Fruit fly (Drosophila melanogaster) whole organism, embryonic: Measurements from ENCODE around the gene CG15330.

Experiments
- Bgb ChIP-seq: fragments of 200-800 bp; sonication (Bioruptor generic); IDR thresholded peaks from 2 replicates; pipeline ENCODE4 v1.3.6; 2022; ENCODE audit warnings: missing biosample characterization, missing genetic modification characterization; ENCODE audit not compliant: partially characterized antibody
- CG11695 ChIP-seq: fragments of 200-800 bp; sonication (Bioruptor generic); IDR thresholded peaks from 3 replicates; pipeline ENCODE4 v1.3.6; 2022; ENCODE audit warnings: missing biosample characterization, missing genetic modification characterization
- CG14050 ChIP-seq: fragments of 200-800 bp; sonication (Bioruptor generic); IDR thresholded peaks from 3 replicates; pipeline ENCODE4 v1.3.6; 2022; ENCODE audit warnings: missing biosample characterization, missing genetic modification characterization
- CG14667 ChIP-seq: fragments of 200-800 bp; sonication (Bioruptor generic); IDR thresholded peaks from 2 replicates; pipeline ENCODE4 v1.3.6; 2022; ENCODE audit warnings: missing biosample characterization, missing genetic modification characterization
- CG14710 ChIP-seq: fragments of 200-800 bp; sonication (Bioruptor generic); optimal IDR thresholded peaks from 3 replicates; lab custom pipeline; 2019; ENCODE audit warnings: missing biosample characterization, mild to moderate bottlenecking, missing genetic modification characterization, moderate library complexity
- CG15479 ChIP-seq: fragments of 200-800 bp; sonication (Bioruptor generic); optimal IDR thresholded peaks from 3 replicates; lab custom pipeline; 2019; ENCODE audit warnings: missing biosample characterization, mild to moderate bottlenecking, missing genetic modification characterization, moderate library complexity
- CG17186 ChIP-seq: fragments of 200-800 bp; sonication (Bioruptor generic); optimal IDR thresholded peaks from 3 replicates; lab custom pipeline; 2017; ENCODE audit warnings: missing biosample characterization, missing genetic modification reagents, missing genetic modification characterization
- CG17829 ChIP-seq: fragments of 200-800 bp; optimal IDR thresholded peaks from 2 replicates; lab custom pipeline; 2019; ENCODE audit warnings: missing biosample characterization, mild to moderate bottlenecking, missing genetic modification characterization, moderate library complexity
- CG2678 ChIP-seq: fragments of 200-800 bp; sonication (Bioruptor generic); optimal IDR thresholded peaks from 3 replicates; lab custom pipeline; 2019; ENCODE audit warnings: missing biosample characterization, mild to moderate bottlenecking, missing genetic modification characterization, moderate library complexity
- CG32532 ChIP-seq: fragments of 200-800 bp; sonication (Bioruptor generic); IDR thresholded peaks from 2 replicates; pipeline ENCODE4 v1.3.6; 2022; ENCODE audit warnings: missing biosample characterization, missing genetic modification characterization
- CG32772 ChIP-seq: fragments of 200-800 bp; sonication (Bioruptor generic); IDR thresholded peaks from 2 replicates; pipeline ENCODE4 v1.3.6; 2022; ENCODE audit warnings: missing biosample characterization, missing genetic modification characterization
- CG3281 ChIP-seq: fragments of 200-800 bp; sonication (Bioruptor generic); optimal IDR thresholded peaks from 3 replicates; lab custom pipeline; 2017; ENCODE audit warnings: missing biosample characterization, mild to moderate bottlenecking, missing genetic modification characterization
- CG34224 ChIP-seq: fragments of 200-800 bp; sonication (Bioruptor generic); IDR thresholded peaks from 3 replicates; pipeline ENCODE4 v1.3.6; 2022; ENCODE audit warnings: missing biosample characterization, missing genetic modification characterization; ENCODE audit not compliant: partially characterized antibody
- CG34376 ChIP-seq: fragments of 200-800 bp; sonication (Bioruptor generic); optimal IDR thresholded peaks from 2 replicates; lab custom pipeline; 2018; ENCODE audit warnings: missing biosample characterization, mild to moderate bottlenecking, missing genetic modification characterization
- CG6654 ChIP-seq: fragments of 200-800 bp; sonication (Bioruptor generic); optimal IDR thresholded peaks from 2 replicates; lab custom pipeline; 2017; ENCODE audit warnings: missing biosample characterization, mild to moderate bottlenecking, missing genetic modification characterization
- CG7839 ChIP-seq: fragments of 200-800 bp; sonication (Bioruptor generic); optimal IDR thresholded peaks from 3 replicates; lab custom pipeline; 2018; ENCODE audit warnings: missing biosample characterization, mild to moderate bottlenecking, missing genetic modification characterization, moderate library complexity
- CG8944 ChIP-seq: fragments of 200-800 bp; sonication (Bioruptor generic); optimal IDR thresholded peaks from 3 replicates; lab custom pipeline; 2016; ENCODE audit warnings: missing biosample characterization, missing genetic modification characterization
- CG9727 ChIP-seq: fragments of 200-800 bp; sonication (Bioruptor generic); optimal IDR thresholded peaks from 3 replicates; lab custom pipeline; 2017; ENCODE audit warnings: missing biosample characterization, mild to moderate bottlenecking, missing genetic modification characterization
- CoRest ChIP-seq: fragments of 200-800 bp; sonication (Bioruptor generic); optimal IDR thresholded peaks from 3 replicates; lab custom pipeline; 2018; ENCODE audit warnings: missing biosample characterization, mild to moderate bottlenecking, missing genetic modification characterization, moderate library complexity
- Dbx ChIP-seq: fragments of 200-800 bp; sonication (Bioruptor generic); IDR thresholded peaks from 3 replicates; pipeline ENCODE4 v1.3.6; 2022; ENCODE audit warnings: missing biosample characterization, missing genetic modification characterization
- E2f2 ChIP-seq: fragments of 200-800 bp; sonication (Bioruptor generic); IDR thresholded peaks from 2 replicates; pipeline ENCODE4 v1.3.6; 2022; ENCODE audit warnings: missing biosample characterization, missing genetic modification characterization
- Fer2 ChIP-seq: fragments of 200-800 bp; sonication (Bioruptor generic); optimal IDR thresholded peaks from 2 replicates; lab custom pipeline; 2018; ENCODE audit warnings: missing biosample characterization, mild to moderate bottlenecking, missing genetic modification characterization, moderate library complexity
- HHEX ChIP-seq: fragments of 200-800 bp; sonication (Bioruptor generic); optimal IDR thresholded peaks from 3 replicates; lab custom pipeline; 2017; ENCODE audit warnings: missing biosample characterization, mild to moderate bottlenecking, missing genetic modification characterization, missing genetic modification reagents
- Hr51 ChIP-seq, 2 experiments: fragments of 200-800 bp; sonication (Bioruptor generic); optimal IDR thresholded peaks; 2 replicates in 1 of 2; 3 replicates in 1 of 2; lab custom pipeline; 2016 to 2018; ENCODE audit warnings: missing biosample characterization in 2 of 2, missing genetic modification characterization in 2 of 2, mild to moderate bottlenecking in 1 of 2, moderate library complexity in 1 of 2
- Kr ChIP-seq: fragments of 200-800 bp; sonication (Bioruptor generic); optimal IDR thresholded peaks from 2 replicates; lab custom pipeline; 2017; ENCODE audit warnings: missing biosample characterization, mild to moderate bottlenecking, missing genetic modification characterization
- MBD-R2 ChIP-seq: fragments of 200-800 bp; sonication (Bioruptor generic); IDR thresholded peaks from 2 replicates; pipeline ENCODE4 v1.3.6; 2022; ENCODE audit warnings: missing biosample characterization, missing genetic modification characterization
- Mes4 ChIP-seq: fragments of 200-800 bp; sonication (Bioruptor generic); optimal IDR thresholded peaks from 2 replicates; lab custom pipeline; 2016; ENCODE audit warnings: missing biosample characterization, missing genetic modification characterization
- Neu2 ChIP-seq: fragments of 200-800 bp; sonication (Bioruptor generic); optimal IDR thresholded peaks from 3 replicates; lab custom pipeline; 2016; ENCODE audit warnings: missing biosample characterization, missing genetic modification characterization, borderline replicate concordance
- Nf-YA ChIP-seq: fragments of 200-800 bp; sonication (Bioruptor generic); IDR thresholded peaks from 2 replicates; pipeline ENCODE4 v1.3.6; 2022; ENCODE audit warnings: missing biosample characterization, missing genetic modification characterization
- Ptx1 ChIP-seq: fragments of 200-800 bp; sonication (Bioruptor generic); IDR thresholded peaks from 2 replicates; pipeline ENCODE4 v1.3.6; 2022; ENCODE audit warnings: missing biosample characterization, missing genetic modification characterization
- Sry-β ChIP-seq: fragments of 200-800 bp; sonication (Bioruptor generic); optimal IDR thresholded peaks from 2 replicates; lab custom pipeline; 2018; ENCODE audit warnings: missing biosample characterization, mild to moderate bottlenecking, missing genetic modification characterization, moderate library complexity
- ato ChIP-seq: fragments of 200-800 bp; sonication (Bioruptor generic); IDR thresholded peaks from 2 replicates; pipeline ENCODE4 v1.3.6; 2022; ENCODE audit warnings: missing biosample characterization, missing genetic modification characterization; ENCODE audit not compliant: partially characterized antibody
- crc ChIP-seq: fragments of 200-800 bp; sonication (Bioruptor generic); optimal IDR thresholded peaks from 2 replicates; lab custom pipeline; 2016; ENCODE audit warnings: missing biosample characterization, missing genetic modification characterization
- crol ChIP-seq: fragments of 200-800 bp; sonication (Bioruptor generic); IDR thresholded peaks from 2 replicates; pipeline ENCODE4 v1.3.6; 2022; ENCODE audit warnings: missing biosample characterization, missing genetic modification characterization
- disco-r ChIP-seq: fragments of 200-800 bp; sonication (Bioruptor generic); optimal IDR thresholded peaks from 2 replicates; lab custom pipeline; 2016; ENCODE audit warnings: missing biosample characterization, missing genetic modification characterization
- dmrt11E ChIP-seq: fragments of 200-800 bp; sonication (Bioruptor generic); optimal IDR thresholded peaks from 3 replicates; lab custom pipeline; 2018; ENCODE audit warnings: missing biosample characterization, mild to moderate bottlenecking, missing genetic modification characterization, moderate library complexity
- exex ChIP-seq: fragments of 200-800 bp; sonication (Bioruptor generic); optimal IDR thresholded peaks from 4 replicates; lab custom pipeline; 2018; ENCODE audit warnings: missing biosample characterization, mild to moderate bottlenecking, missing genetic modification characterization, moderate library complexity
- gem ChIP-seq: fragments of 200-800 bp; sonication (Bioruptor generic); optimal IDR thresholded peaks from 2 replicates; lab custom pipeline; 2019; ENCODE audit warnings: missing biosample characterization, mild to moderate bottlenecking, missing genetic modification characterization, moderate library complexity
- gt ChIP-seq: fragments of 200-800 bp; sonication (Bioruptor generic); IDR thresholded peaks from 2 replicates; pipeline ENCODE4 v1.3.6; 2022; ENCODE audit warnings: missing biosample characterization, missing genetic modification characterization
- inv ChIP-seq: fragments of 200-800 bp; sonication (Bioruptor generic); IDR thresholded peaks from 2 replicates; pipeline ENCODE4 v1.3.6; 2022; ENCODE audit warnings: missing biosample characterization, missing genetic modification characterization; ENCODE audit not compliant: partially characterized antibody
- lab ChIP-seq: fragments of 200-800 bp; sonication (Bioruptor generic); optimal IDR thresholded peaks from 3 replicates; lab custom pipeline; 2017; ENCODE audit warnings: missing biosample characterization, missing genetic modification characterization, mild to moderate bottlenecking, moderate library complexity, missing genetic modification reagents
- run ChIP-seq: fragments of 200-800 bp; sonication (Bioruptor generic); optimal IDR thresholded peaks from 3 replicates; lab custom pipeline; 2018; ENCODE audit warnings: missing biosample characterization, mild to moderate bottlenecking, missing genetic modification characterization
- tgo ChIP-seq: fragments of 200-800 bp; sonication (Bioruptor generic); IDR thresholded peaks from 3 replicates; pipeline ENCODE4 v1.3.6; 2022; ENCODE audit warnings: missing biosample characterization, missing genetic modification characterization
- ttk ChIP-seq: fragments of 200-800 bp; sonication (Bioruptor generic); IDR thresholded peaks from 2 replicates; pipeline ENCODE4 v2.1.2; 2022; ENCODE audit warnings: missing biosample characterization, missing genetic modification characterization
- vnd ChIP-seq: fragments of 200-800 bp; sonication (Bioruptor generic); IDR thresholded peaks from 3 replicates; pipeline ENCODE4 v1.3.6; 2022; ENCODE audit warnings: missing biosample characterization, missing genetic modification characterization; ENCODE audit not compliant: partially characterized antibody
- wek ChIP-seq: fragments of 200-800 bp; sonication (Bioruptor generic); optimal IDR thresholded peaks from 3 replicates; lab custom pipeline; 2018; ENCODE audit warnings: missing biosample characterization, mild to moderate bottlenecking, missing genetic modification characterization, moderate library complexity
- z ChIP-seq: fragments of 200-800 bp; sonication (Bioruptor generic); IDR thresholded peaks from 3 replicates; pipeline ENCODE4 v1.3.6; 2022; ENCODE audit warnings: missing biosample characterization, missing genetic modification characterization

The CG15330 gene

DNA sequence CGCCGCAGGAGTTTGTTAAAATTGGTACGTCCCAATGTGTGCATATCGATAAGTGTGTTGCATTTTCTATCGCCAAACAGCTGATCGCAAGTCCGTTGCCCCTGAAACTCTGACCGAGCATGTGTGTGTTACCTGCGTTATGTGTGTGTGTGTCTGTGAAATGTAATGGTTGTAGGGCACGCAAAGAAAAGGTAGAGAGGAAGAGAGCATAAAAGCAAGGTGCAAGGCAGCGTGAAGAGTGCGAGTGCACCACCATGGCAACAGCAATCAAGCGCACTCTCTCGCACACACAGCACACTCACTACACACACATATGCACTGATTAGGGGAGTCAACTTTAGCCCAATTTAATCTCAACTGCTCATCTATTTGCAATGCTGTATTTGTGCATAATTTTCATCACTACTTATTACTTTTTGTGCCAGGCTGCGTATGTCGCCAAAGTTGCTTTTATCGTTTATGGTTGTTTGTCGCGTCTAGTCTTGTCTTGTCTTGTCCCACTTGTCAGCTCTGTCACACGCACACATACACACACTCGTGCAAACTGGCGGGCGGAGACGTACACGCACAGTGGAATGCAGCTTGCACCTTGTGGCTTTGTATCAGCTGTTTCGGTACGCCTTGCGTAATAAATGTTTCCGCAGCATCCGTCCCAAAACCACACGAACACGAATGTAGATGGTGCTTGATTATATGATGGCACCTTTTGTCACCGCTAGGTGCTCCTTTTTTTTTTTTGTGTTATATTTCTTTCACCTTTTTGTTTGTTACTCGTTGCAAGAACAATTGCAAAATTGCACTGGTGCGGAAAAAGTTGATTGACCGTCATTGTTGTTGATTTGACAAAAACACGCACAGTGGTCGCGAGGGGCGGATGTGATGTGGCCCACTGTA lies 18.0 kb upstream of the CG15330 start (continued):
- TF ChIP-seq ato (no peak), Nf-YA (GFP tag; lab: Robert Waterston, UW) (peak; percentile 20; the same call in 1 of the 2 replicates), CG6654 (GFP tag; lab: Kevin White, UChicago) (peak; percentile 67), CG32532 (GFP tag; lab: Robert Waterston, UW) (0 out of 2 replicates have a peak, but pooled peaks have one; percentile 52), lab (GFP tag; lab: Kevin White, UChicago) (peak; percentile 65), CG7839 (peak; percentile 87), gt (GFP tag; lab: Robert Waterston, UW) (peak; percentile 67; the same call in 1 of the 2 replicates), Ptx1 (peak; percentile 84), CG34376 (GFP tag; lab: Kevin White, UChicago) (no peak), HHEX (GFP tag; lab: Kevin White, UChicago) (peak; percentile 62), CG17829 (peak; percentile 83), CG17186 (peak; percentile 54), CG32772 (peak; percentile 76), wek (GFP tag; lab: Kevin White, UChicago) (peak; percentile 12), Dbx (GFP tag; lab: Robert Waterston, UW) (no peak), vnd (no peak), CG9727 (GFP tag; lab: Kevin White, UChicago) (peak; percentile 89), CG3281 (GFP tag; lab: Kevin White, UChicago) (peak; percentile 53), Sry-β (GFP tag; lab: Kevin White, UChicago) (peak; percentile 47), CG14710 (tag; lab: Kevin White, UChicago) (peak; percentile 90), Kr (GFP tag; lab: Kevin White, UChicago) (no peak), Mes4 (GFP tag; lab: Kevin White, UChicago) (peak; percentile 87), E2f2 (GFP tag; lab: Robert Waterston, UW) (no peak; the same call in 1 of the 2 replicates), crc (GFP tag; lab: Kevin White, UChicago) (peak; percentile 57), CG15479 (GFP tag; lab: Kevin White, UChicago) (peak; percentile 94), CoRest (tag; lab: Kevin White, UChicago) (peak; percentile 91), MBD-R2 (GFP tag; lab: Robert Waterston, UW) (no peak), dmrt11E (tag; lab: Kevin White, UChicago) (peak; percentile 86), ttk (GFP tag; lab: Robert Waterston, UW) (peak; percentile 80), gem (tag; lab: Kevin White, UChicago) (peak; percentile 89), crol (GFP tag; lab: Robert Waterston, UW) (peak; percentile 74), CG8944 (GFP tag; lab: Kevin White, UChicago) (peak; percentile 88), CG14667 (peak; percentile 68), CG2678 (tag; lab: Kevin White, UChicago) (peak; percentile 87), Hr51 (GFP tag; optimal IDR thresholded peaks at IDR 0.05; lab: Kevin White, UChicago) (peak; percentile 50 to 82), CG14050 (GFP tag; lab: Robert Waterston, UW) (peak; percentile 38; the same call in 1 of the 3 replicates), CG34224 (GFP tag; lab: Robert Waterston, UW) (no peak), Neu2 (GFP tag; lab: Kevin White, UChicago) (peak; percentile 11), tgo (peak; percentile 66; the same call in 2 of the 3 replicates), Bgb (GFP tag; lab: Robert Waterston, UW) (no peak; the same call in 1 of the 2 replicates), Fer2 (tag; lab: Kevin White, UChicago) (peak; percentile 28), exex (tag; lab: Kevin White, UChicago) (no peak), inv (no peak), z (GFP tag; lab: Robert Waterston, UW) (no peak), CG11695 (GFP tag; lab: Robert Waterston, UW) (peak; percentile 78), run (tag; lab: Kevin White, UChicago) (peak; percentile 66), disco-r (GFP tag; lab: Kevin White, UChicago) (peak; percentile 60)
